Worm (Caenorhabditis elegans): ENCODE data around the gene R07B7.10.

DNA sequence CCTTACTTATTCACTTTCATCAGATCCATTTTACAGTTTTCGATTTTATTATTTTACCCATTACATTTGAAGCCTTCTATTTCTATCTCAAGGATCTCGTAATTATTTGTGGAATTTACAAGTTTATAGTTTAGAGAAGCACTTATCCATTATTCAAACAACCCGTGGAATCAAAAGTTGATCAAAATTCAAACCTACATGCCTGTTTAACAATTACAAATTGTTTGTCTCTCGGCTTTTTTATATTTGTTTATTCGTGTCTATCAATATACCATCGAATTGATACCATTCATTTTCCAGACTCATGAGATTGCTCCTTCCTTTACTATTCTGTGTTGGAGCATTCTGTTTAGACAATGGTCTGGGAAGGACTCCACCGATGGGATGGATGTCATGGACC, 3.9 kb downstream of the R07B7.10 start, which contains the start of gene gana-1:
- TF ChIP-seq hmbx-1 (tag; optimal IDR thresholded peaks at IDR 0.05), result no peak
- no peak for TF ChIP-seq B0310.2 (tag; optimal IDR thresholded peaks at IDR 0.05)
- TF ChIP-seq tbx-37 (GFP tag; conservative IDR thresholded peaks at IDR 0.05), result no peak
- no peak for TF ChIP-seq scrt-1 (GFP tag; IDR thresholded peaks at IDR 0.05)
- no peak for TF ChIP-seq ama-1 (optimal IDR thresholded peaks at IDR 0.05)
- TF ChIP-seq pes-1 (GFP tag; IDR thresholded peaks at IDR 0.05), result no peak
